Worm (Caenorhabditis elegans) whole organism, L2 larva: Measurements from ENCODE around the gene str-190.

Experiments used
- R02D3.7 ChIP-seq: fragments of 150-350 bp; optimal IDR thresholded peaks from 2 replicates; lab custom pipeline; 2014; ENCODE audit warnings: missing biosample characterization, missing genetic modification characterization
- alr-1 ChIP-seq: fragments of 150-350 bp; optimal IDR thresholded peaks from 2 replicates; lab custom pipeline; 2014; ENCODE audit warnings: missing biosample characterization, missing genetic modification characterization
- blmp-1 ChIP-seq: sonication (generic microtip); optimal IDR thresholded peaks from 2 replicates; lab custom pipeline; 2017; ENCODE audit warnings: missing genetic modification characterization, mild to moderate bottlenecking, missing compliant biosample characterization, antibody characterized with exemption, moderate library complexity; ENCODE audit not compliant: insufficient read depth
- egl-27 ChIP-seq: sonication (generic microtip); optimal IDR thresholded peaks from 3 replicates; lab custom pipeline; 2017; ENCODE audit warnings: missing biosample characterization, missing genetic modification reagents, missing genetic modification characterization
- lin-13 ChIP-seq: fragments of 150-350 bp; optimal IDR thresholded peaks from 2 replicates; lab custom pipeline; 2014; ENCODE audit warnings: missing biosample characterization, missing genetic modification reagents, missing genetic modification characterization
- nhr-11 ChIP-seq: fragments of 150-350 bp; optimal IDR thresholded peaks from 2 replicates; lab custom pipeline; 2014; ENCODE audit warnings: missing biosample characterization, missing genetic modification characterization
- nhr-21 ChIP-seq: fragments of 150-350 bp; optimal IDR thresholded peaks from 2 replicates; lab custom pipeline; 2014; ENCODE audit warnings: missing biosample characterization, missing genetic modification characterization
- nhr-25 ChIP-seq: fragments of 150-350 bp; sonication (generic microtip); optimal IDR thresholded peaks from 3 replicates; lab custom pipeline; 2014; ENCODE audit warnings: missing biosample characterization, missing genetic modification characterization
- skn-1 ChIP-seq: sonication (generic microtip); optimal IDR thresholded peaks from 2 replicates; lab custom pipeline; 2017; ENCODE audit warnings: missing biosample characterization, missing genetic modification characterization
- ztf-1 ChIP-seq: fragments of 200-800 bp; sonication (Bioruptor generic); conservative IDR thresholded peaks from 2 replicates; pipeline ENCODE4 v1.3.6; 2022; ENCODE audit warnings: missing genetic modification characterization, missing compliant biosample characterization
- ztf-4 ChIP-seq: fragments of 150-350 bp; optimal IDR thresholded peaks from 2 replicates; lab custom pipeline; 2014; ENCODE audit warnings: missing biosample characterization, missing genetic modification characterization

DNA sequence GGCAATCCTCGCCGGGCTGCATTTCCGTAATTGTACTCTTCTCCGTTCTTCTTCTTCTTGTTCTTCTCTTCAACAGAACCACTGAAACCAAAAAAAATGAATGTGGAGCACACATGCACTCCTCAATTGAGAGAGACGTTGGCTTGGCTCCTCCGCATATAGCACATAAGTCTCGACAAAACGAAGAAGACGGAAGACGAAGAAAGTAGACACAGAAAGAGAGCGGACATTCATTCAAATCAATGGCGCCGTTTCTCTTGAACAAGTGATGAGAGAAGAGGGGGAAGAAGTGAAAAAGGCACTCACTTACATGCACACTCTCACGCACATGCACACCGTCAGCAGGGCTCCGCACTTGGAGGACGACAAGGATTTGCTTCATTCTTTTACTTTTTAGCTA, 40.8 kb downstream of the str-190 start, which contains the start of gene F25E5.9:
- TF ChIP-seq egl-27 (tag; lab: Kevin White, UChicago): no peak
- TF ChIP-seq R02D3.7 (tag; lab: Kevin White, UChicago): no peak
- no peak for TF ChIP-seq nhr-21 (tag; lab: Kevin White, UChicago)
- no peak for TF ChIP-seq ztf-4 (tag; lab: Kevin White, UChicago)
- no peak for TF ChIP-seq nhr-25 (tag; lab: Kevin White, UChicago)
- no peak for TF ChIP-seq skn-1 (tag; lab: Kevin White, UChicago)
- no peak for TF ChIP-seq alr-1
- no peak for TF ChIP-seq lin-13 (GFP tag; lab: Kevin White, UChicago)
- no peak for TF ChIP-seq nhr-11
- TF ChIP-seq blmp-1 (tag; lab: Kevin White, UChicago): no peak
- TF ChIP-seq ztf-1: no peak
